Worm (Caenorhabditis elegans) whole organism, mixed stage, embryonic: ENCODE results near the gene ZC455.1.

ENCODE experiments used
- M03D4.4 ChIP-seq: sonication (generic microtip); optimal IDR thresholded peaks from 2 replicates; lab custom pipeline; 2017; ENCODE audit warnings: mild to moderate bottlenecking, missing genetic modification characterization, missing compliant biosample characterization
- bed-3 ChIP-seq: fragments of 200-800 bp; sonication (Bioruptor generic); optimal IDR thresholded peaks from 3 replicates; lab custom pipeline; 2018; ENCODE audit warnings: mild to moderate bottlenecking, missing genetic modification characterization, moderate library complexity, missing compliant biosample characterization
- blmp-1 ChIP-seq: fragments of 150-350 bp; optimal IDR thresholded peaks from 2 replicates; lab custom pipeline; 2014; ENCODE audit warnings: missing biosample characterization, missing genetic modification characterization
- ceh-39 ChIP-seq: fragments of 150-350 bp; optimal IDR thresholded peaks from 2 replicates; lab custom pipeline; 2014; ENCODE audit warnings: missing biosample characterization, missing genetic modification characterization
- ceh-43 ChIP-seq: fragments of 200-800 bp; sonication (Bioruptor generic); optimal IDR thresholded peaks from 2 replicates; lab custom pipeline; 2018; ENCODE audit warnings: mild to moderate bottlenecking, missing genetic modification characterization, moderate library complexity, missing compliant biosample characterization
- ceh-83 ChIP-seq: fragments of 200-800 bp; sonication (Bioruptor generic); optimal IDR thresholded peaks from 2 replicates; lab custom pipeline; 2018; ENCODE audit warnings: mild to moderate bottlenecking, missing genetic modification characterization, missing compliant biosample characterization
- cnd-1 ChIP-seq: fragments of 200-800 bp; sonication (Bioruptor generic); optimal IDR thresholded peaks from 2 replicates; lab custom pipeline; 2018; ENCODE audit warnings: mild to moderate bottlenecking, missing genetic modification characterization, missing compliant biosample characterization
- drap-1 ChIP-seq: fragments of 200-800 bp; sonication (Bioruptor generic); optimal IDR thresholded peaks from 3 replicates; lab custom pipeline; 2018; ENCODE audit warnings: mild to moderate bottlenecking, missing genetic modification characterization, missing compliant biosample characterization
- elt-1 ChIP-seq: sonication (generic microtip); optimal IDR thresholded peaks from 2 replicates; lab custom pipeline; 2017; ENCODE audit warnings: missing genetic modification characterization, mild to moderate bottlenecking, missing compliant biosample characterization, antibody characterized with exemption, moderate library complexity, borderline replicate concordance; ENCODE audit not compliant: insufficient read depth
- flh-1 ChIP-seq: fragments of 200-800 bp; sonication (Bioruptor generic); optimal IDR thresholded peaks from 2 replicates; lab custom pipeline; 2018; ENCODE audit warnings: mild to moderate bottlenecking, missing genetic modification characterization, moderate library complexity, missing compliant biosample characterization
- ham-2 ChIP-seq: fragments of 200-800 bp; sonication (Bioruptor generic); optimal IDR thresholded peaks from 2 replicates; lab custom pipeline; 2018; ENCODE audit warnings: mild to moderate bottlenecking, missing genetic modification characterization, missing compliant biosample characterization
- hlh-1 ChIP-seq: fragments of 150-350 bp; optimal IDR thresholded peaks from 2 replicates; lab custom pipeline; 2014; ENCODE audit warnings: missing biosample characterization, missing genetic modification reagents, missing genetic modification characterization
- lin-13 ChIP-seq: fragments of 150-350 bp; optimal IDR thresholded peaks from 2 replicates; lab custom pipeline; 2014; ENCODE audit warnings: missing biosample characterization, missing genetic modification characterization
- lin-32 ChIP-seq: fragments of 200-800 bp; sonication (Bioruptor generic); optimal IDR thresholded peaks from 2 replicates; lab custom pipeline; 2018; ENCODE audit warnings: mild to moderate bottlenecking, missing genetic modification characterization, missing compliant biosample characterization
- lsy-2 ChIP-seq: fragments of 150-350 bp; optimal IDR thresholded peaks from 2 replicates; lab custom pipeline; 2014; ENCODE audit warnings: missing biosample characterization, missing genetic modification characterization
- mab-5 ChIP-seq: fragments of 150-350 bp; optimal IDR thresholded peaks from 2 replicates; lab custom pipeline; 2014; ENCODE audit warnings: missing biosample characterization, missing genetic modification characterization
- mep-1 ChIP-seq: fragments of 150-350 bp; optimal IDR thresholded peaks from 2 replicates; lab custom pipeline; 2017; ENCODE audit warnings: missing biosample characterization, missing genetic modification reagents, missing genetic modification characterization, inconsistent platforms
- nhr-12 ChIP-seq: fragments of 150-350 bp; optimal IDR thresholded peaks from 2 replicates; lab custom pipeline; 2014; ENCODE audit warnings: missing biosample characterization, missing genetic modification characterization
- nhr-2 ChIP-seq: fragments of 150-350 bp; optimal IDR thresholded peaks from 2 replicates; lab custom pipeline; 2014; ENCODE audit warnings: missing biosample characterization, missing genetic modification characterization
- nhr-237 ChIP-seq: fragments of 150-350 bp; optimal IDR thresholded peaks from 2 replicates; lab custom pipeline; 2014; ENCODE audit warnings: missing biosample characterization, missing genetic modification characterization
- nhr-28 ChIP-seq: fragments of 150-350 bp; optimal IDR thresholded peaks from 2 replicates; lab custom pipeline; 2014; ENCODE audit warnings: missing biosample characterization, missing genetic modification characterization
- nhr-76 ChIP-seq: sonication (generic microtip); optimal IDR thresholded peaks from 2 replicates; lab custom pipeline; 2017; ENCODE audit warnings: missing biosample characterization, missing genetic modification characterization
- pha-4 ChIP-seq: fragments of 150-350 bp; optimal IDR thresholded peaks from 2 replicates; lab custom pipeline; 2018; ENCODE audit warnings: missing biosample characterization, missing genetic modification reagents, missing genetic modification characterization
- sem-2 ChIP-seq: fragments of 200-800 bp; sonication (Bioruptor generic); optimal IDR thresholded peaks from 2 replicates; lab custom pipeline; 2018; ENCODE audit warnings: mild to moderate bottlenecking, missing genetic modification characterization, missing compliant biosample characterization
- snpc-4 ChIP-seq: fragments of 150-350 bp; optimal IDR thresholded peaks from 2 replicates; lab custom pipeline; 2014; ENCODE audit warnings: missing biosample characterization, missing genetic modification characterization
- sptf-1 ChIP-seq: sonication (generic microtip); optimal IDR thresholded peaks from 2 replicates; lab custom pipeline; 2017; ENCODE audit warnings: mild to moderate bottlenecking, missing genetic modification characterization, moderate library complexity, missing compliant biosample characterization
- unc-120 ChIP-seq: sonication (generic microtip); optimal IDR thresholded peaks from 2 replicates; lab custom pipeline; 2017; ENCODE audit warnings: missing genetic modification characterization, missing compliant biosample characterization; ENCODE audit not compliant: poor library complexity, severe bottlenecking
- unc-39 ChIP-seq: fragments of 150-350 bp; optimal IDR thresholded peaks from 2 replicates; lab custom pipeline; 2014; ENCODE audit warnings: missing biosample characterization, missing genetic modification characterization
- unc-62 ChIP-seq: fragments of 150-350 bp; optimal IDR thresholded peaks from 2 replicates; lab custom pipeline; 2014; ENCODE audit warnings: missing biosample characterization, missing genetic modification reagents, missing genetic modification characterization
- zip-8 ChIP-seq: fragments of 150-350 bp; optimal IDR thresholded peaks from 2 replicates; lab custom pipeline; 2014; ENCODE audit warnings: missing biosample characterization, missing genetic modification characterization
- ztf-11 ChIP-seq: fragments of 150-350 bp; optimal IDR thresholded peaks from 2 replicates; lab custom pipeline; 2014; ENCODE audit warnings: missing biosample characterization, missing genetic modification characterization

The ZC455.1 gene

DNA sequence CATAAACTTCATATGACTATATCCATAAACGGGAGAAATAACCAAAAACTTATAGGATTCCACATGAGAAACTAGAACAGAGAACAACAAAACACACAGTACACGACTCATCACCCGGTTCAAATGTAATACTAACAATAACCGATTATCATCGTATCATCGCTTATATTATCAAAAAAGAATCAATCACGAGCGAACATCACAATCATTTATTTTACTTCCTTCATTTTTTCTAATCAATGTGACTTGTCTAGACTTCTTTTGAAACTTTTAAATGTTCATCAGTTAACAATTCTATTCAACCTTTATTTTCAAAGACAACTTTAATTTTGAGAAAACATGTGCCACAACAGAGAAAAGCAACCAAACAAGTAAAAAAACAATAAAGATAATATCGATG lies 21.9 kb downstream of the ZC455.1 start, which contains the start of gene ugt-4:
ugt-4 (minus strand) TSS at position 141 of the 400 bp plus-strand sequence.
- TF ChIP-seq unc-62 (GFP tag; lab: Kevin White, UChicago) (no peak), elt-1 (tag; lab: Kevin White, UChicago) (no peak), flh-1 (GFP tag; lab: Kevin White, UChicago) (no peak), hlh-1 (tag; lab: Kevin White, UChicago) (no peak), nhr-237 (tag; lab: Kevin White, UChicago) (no peak), ceh-83 (GFP tag; lab: Kevin White, UChicago) (no peak), nhr-28 (no peak), lsy-2 (tag; lab: Kevin White, UChicago) (no peak), ham-2 (GFP tag; lab: Kevin White, UChicago) (no peak), cnd-1 (no peak), ztf-11 (no peak), unc-120 (tag; lab: Kevin White, UChicago) (no peak)

DNA sequence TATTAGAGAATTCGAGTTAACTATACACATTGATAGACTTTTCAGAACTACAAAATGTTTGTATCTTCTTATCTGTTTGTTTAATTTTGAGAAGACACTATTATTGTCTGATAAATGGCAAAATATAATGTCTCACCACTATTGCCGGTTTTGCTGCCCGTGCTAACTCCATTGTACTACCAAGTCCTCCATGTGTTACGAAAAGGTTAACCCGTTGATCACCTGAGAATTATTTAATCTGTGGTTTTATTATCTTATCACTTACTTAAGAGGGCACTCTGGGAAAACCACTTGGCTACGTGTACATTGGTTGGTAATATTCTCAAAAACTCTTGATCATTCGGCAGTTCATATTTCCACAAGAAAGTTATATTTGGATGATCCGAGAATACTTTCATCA lies 22.6 kb downstream of the ZC455.1 start:
- TF ChIP-seq nhr-2 (no peak), lin-13 (tag; lab: Kevin White, UChicago) (no peak), lin-32 (GFP tag; lab: Kevin White, UChicago) (no peak), cnd-1 (no peak), lsy-2 (tag; lab: Kevin White, UChicago) (no peak), unc-39 (tag; lab: Kevin White, UChicago) (no peak), sem-2 (GFP tag; lab: Kevin White, UChicago) (no peak), mab-5 (no peak), ham-2 (GFP tag; lab: Kevin White, UChicago) (no peak), ceh-83 (GFP tag; lab: Kevin White, UChicago) (no peak), pha-4 (tag; lab: Kevin White, UChicago) (no peak), nhr-12 (tag; lab: Kevin White, UChicago) (no peak), snpc-4 (tag; lab: Kevin White, UChicago) (no peak), nhr-237 (tag; lab: Kevin White, UChicago) (no peak), drap-1 (GFP tag; lab: Kevin White, UChicago) (no peak), hlh-1 (tag; lab: Kevin White, UChicago) (no peak), nhr-76 (tag; lab: Kevin White, UChicago) (no peak), zip-8 (tag; lab: Kevin White, UChicago) (no peak), blmp-1 (no peak), unc-62 (GFP tag; lab: Kevin White, UChicago) (no peak)

DNA sequence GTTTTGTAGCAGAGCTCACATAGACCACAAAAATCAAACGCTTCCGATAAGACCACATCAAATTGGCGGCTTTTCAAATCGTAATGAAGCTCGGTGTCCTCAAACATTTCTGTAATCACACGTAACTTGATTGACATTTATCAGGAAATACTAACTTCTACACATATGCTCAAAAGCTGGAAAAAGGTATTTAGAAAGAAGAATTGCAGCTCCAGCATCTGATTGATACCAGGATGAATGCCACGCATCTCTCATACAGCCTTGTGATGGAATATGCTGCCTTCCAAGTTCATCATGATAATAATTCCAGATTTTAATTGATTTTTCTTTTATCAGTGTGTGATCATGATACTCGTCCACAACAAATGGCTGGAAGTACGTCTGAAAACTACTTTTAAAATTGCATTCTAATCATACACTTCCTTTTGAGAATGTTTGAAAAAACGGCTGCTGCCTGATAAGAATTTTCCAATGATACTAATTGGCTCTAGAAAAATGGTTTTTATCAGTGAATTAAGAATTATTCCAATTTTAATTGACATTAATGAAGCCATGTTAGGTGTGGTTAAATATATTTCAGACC lies 23.7 kb downstream of the ZC455.1 start:
- no peak for TF ChIP-seq lsy-2 (tag; lab: Kevin White, UChicago)
- TF ChIP-seq ceh-39 (tag; lab: Kevin White, UChicago): no peak
- no peak for TF ChIP-seq snpc-4 (tag; lab: Kevin White, UChicago)

DNA sequence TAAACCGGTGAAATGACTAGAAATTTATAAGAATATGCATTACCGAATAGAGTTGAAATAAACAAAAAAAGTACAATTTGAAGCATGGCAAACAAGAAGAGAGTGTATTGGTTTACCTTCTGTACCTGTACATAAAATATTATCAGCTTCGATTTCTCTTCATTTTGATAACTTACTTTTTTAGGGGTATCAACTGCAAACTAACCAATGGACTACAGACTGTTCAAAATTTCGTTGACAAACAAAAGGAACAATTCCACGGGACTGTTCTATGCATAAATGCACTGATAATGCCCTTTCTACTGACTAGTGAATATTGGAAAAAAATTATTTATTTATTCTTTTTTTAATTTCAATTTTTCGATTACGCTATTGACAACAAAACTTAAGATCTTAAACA lies 24.7 kb downstream of the ZC455.1 start, which contains the start of gene ugt-6:
ugt-6 (minus strand) TSS at position 233 of the 400 bp plus-strand sequence.
- no peak for TF ChIP-seq ceh-43 (GFP tag; lab: Kevin White, UChicago)
- no peak for TF ChIP-seq nhr-76 (tag; lab: Kevin White, UChicago)
- TF ChIP-seq bed-3 (GFP tag; lab: Kevin White, UChicago): no peak

DNA sequence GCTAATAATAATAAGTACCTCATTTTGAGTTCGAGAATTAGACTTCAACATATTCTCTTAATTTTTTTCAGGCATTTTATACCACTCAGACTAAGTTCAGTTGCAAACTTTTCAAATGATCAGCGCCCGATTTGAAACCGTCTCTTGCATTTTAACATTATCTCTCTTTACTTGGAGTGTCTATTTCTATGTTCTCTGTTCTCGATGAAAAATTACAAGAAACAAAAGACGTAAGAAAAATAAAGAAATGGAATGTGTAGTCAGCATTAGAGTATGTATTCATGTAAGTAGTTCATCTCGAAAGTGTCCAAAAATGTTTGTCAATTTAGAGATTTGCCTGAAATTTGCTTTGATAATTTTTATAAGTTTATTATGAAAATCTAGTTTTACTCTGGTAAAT lies 26.8 kb downstream of the ZC455.1 start, which contains the start of gene ugt-3:
ugt-3 (minus strand) TSS at position 101 of the 400 bp plus-strand sequence.
- TF ChIP-seq pha-4 (tag; lab: Kevin White, UChicago) (no peak), mep-1 (no peak), cnd-1 (no peak), sptf-1 (no peak), ceh-39 (tag; lab: Kevin White, UChicago) (no peak), nhr-2 (no peak), snpc-4 (tag; lab: Kevin White, UChicago) (no peak), elt-1 (tag; lab: Kevin White, UChicago) (no peak), M03D4.4 (no peak)
